Fruit fly (Drosophila melanogaster) whole organism, embryonic: ENCODE results near the gene Oseg1.

Experiments
- Abd-B ChIP-seq: fragments of 200-800 bp; sonication (Bioruptor generic); optimal IDR thresholded peaks from 2 replicates; lab custom pipeline; 2018; ENCODE audit warnings: missing biosample characterization, mild to moderate bottlenecking, missing genetic modification characterization, moderate library complexity
- Aef1 ChIP-seq: fragments of 200-800 bp; sonication (Bioruptor generic); IDR thresholded peaks from 3 replicates; pipeline ENCODE4 v1.3.6; 2022; ENCODE audit warnings: missing biosample characterization, missing genetic modification characterization
- B-H1 ChIP-seq: fragments of 200-800 bp; sonication (Bioruptor generic); IDR thresholded peaks from 3 replicates; pipeline ENCODE4 v1.3.6; 2022; ENCODE audit warnings: missing biosample characterization, missing genetic modification characterization
- CG10654 ChIP-seq: fragments of 200-800 bp; sonication (Bioruptor generic); optimal IDR thresholded peaks from 2 replicates; lab custom pipeline; 2016; ENCODE audit warnings: missing biosample characterization, missing genetic modification characterization
- CG11456 ChIP-seq: fragments of 200-800 bp; sonication (Bioruptor generic); IDR thresholded peaks from 3 replicates; pipeline ENCODE4 v1.3.6; 2022; ENCODE audit warnings: missing biosample characterization, missing genetic modification characterization
- CG12299 ChIP-seq: fragments of 200-800 bp; sonication (Bioruptor generic); optimal IDR thresholded peaks from 2 replicates; lab custom pipeline; 2018; ENCODE audit warnings: missing biosample characterization, mild to moderate bottlenecking, missing genetic modification characterization
- CG18011 ChIP-seq: fragments of 200-800 bp; sonication (Bioruptor generic); optimal IDR thresholded peaks from 2 replicates; lab custom pipeline; 2017; ENCODE audit warnings: missing biosample characterization, missing genetic modification characterization, mild to moderate bottlenecking, moderate library complexity, missing genotype
- CG1832 ChIP-seq: fragments of 200-800 bp; sonication (Bioruptor generic); optimal IDR thresholded peaks from 2 replicates; lab custom pipeline; 2017; ENCODE audit warnings: missing biosample characterization, mild to moderate bottlenecking, missing genetic modification characterization, inconsistent platforms
- CG32772 ChIP-seq: fragments of 200-800 bp; sonication (Bioruptor generic); IDR thresholded peaks from 2 replicates; pipeline ENCODE4 v1.3.6; 2022; ENCODE audit warnings: missing biosample characterization, missing genetic modification characterization
- CG3838 ChIP-seq: fragments of 200-800 bp; sonication (Bioruptor generic); optimal IDR thresholded peaks from 3 replicates; lab custom pipeline; 2016; ENCODE audit warnings: missing biosample characterization, missing genetic modification characterization
- CG4282 ChIP-seq: fragments of 200-800 bp; sonication (Bioruptor generic); optimal IDR thresholded peaks from 2 replicates; lab custom pipeline; 2016; ENCODE audit warnings: missing biosample characterization, missing genetic modification characterization
- CG6654 ChIP-seq: fragments of 200-800 bp; sonication (Bioruptor generic); optimal IDR thresholded peaks from 2 replicates; lab custom pipeline; 2017; ENCODE audit warnings: missing biosample characterization, mild to moderate bottlenecking, missing genetic modification characterization
- CG6765 ChIP-seq: fragments of 200-800 bp; sonication (Bioruptor generic); optimal IDR thresholded peaks from 3 replicates; lab custom pipeline; 2017; ENCODE audit warnings: missing biosample characterization, mild to moderate bottlenecking, missing genetic modification characterization
- CG7839 ChIP-seq: fragments of 200-800 bp; sonication (Bioruptor generic); optimal IDR thresholded peaks from 3 replicates; lab custom pipeline; 2018; ENCODE audit warnings: missing biosample characterization, mild to moderate bottlenecking, missing genetic modification characterization, moderate library complexity
- CG7928 ChIP-seq: fragments of 200-800 bp; sonication (Bioruptor generic); optimal IDR thresholded peaks from 2 replicates; lab custom pipeline; 2017; ENCODE audit warnings: missing biosample characterization, mild to moderate bottlenecking, missing genetic modification characterization
- CG7987 ChIP-seq: fragments of 200-800 bp; sonication (Bioruptor generic); optimal IDR thresholded peaks from 2 replicates; lab custom pipeline; 2018; ENCODE audit warnings: missing biosample characterization, mild to moderate bottlenecking, missing genetic modification characterization, moderate library complexity
- Deaf1 ChIP-seq: fragments of 200-800 bp; optimal IDR thresholded peaks from 3 replicates; lab custom pipeline; 2019; ENCODE audit warnings: missing biosample characterization, mild to moderate bottlenecking, missing genetic modification characterization, moderate library complexity
- Gug ChIP-seq: fragments of 200-800 bp; sonication (Bioruptor generic); IDR thresholded peaks from 4 replicates; pipeline ENCODE4 v1.3.6; 2022; ENCODE audit warnings: missing biosample characterization, missing genetic modification characterization
- H2.0 ChIP-seq: fragments of 200-800 bp; sonication (Bioruptor generic); IDR thresholded peaks from 2 replicates; pipeline ENCODE4 v1.3.6; 2022; ENCODE audit warnings: missing biosample characterization, missing genetic modification characterization
- Oaz ChIP-seq: fragments of 200-800 bp; sonication (Bioruptor generic); IDR thresholded peaks from 2 replicates; pipeline ENCODE4 v1.3.6; 2022; ENCODE audit warnings: missing biosample characterization, missing genetic modification characterization
- Sox102F ChIP-seq: fragments of 200-800 bp; sonication (Bioruptor generic); optimal IDR thresholded peaks from 2 replicates; lab custom pipeline; 2018; ENCODE audit warnings: missing biosample characterization, mild to moderate bottlenecking, missing genetic modification characterization, moderate library complexity
- Sry-β ChIP-seq: fragments of 200-800 bp; sonication (Bioruptor generic); optimal IDR thresholded peaks from 2 replicates; lab custom pipeline; 2018; ENCODE audit warnings: missing biosample characterization, mild to moderate bottlenecking, missing genetic modification characterization, moderate library complexity
- Vsx1 ChIP-seq: fragments of 200-800 bp; sonication (Bioruptor generic); optimal IDR thresholded peaks from 2 replicates; lab custom pipeline; 2017; ENCODE audit warnings: missing biosample characterization, mild to moderate bottlenecking, missing genetic modification characterization, missing genetic modification reagents
- Xbp1 ChIP-seq: fragments of 200-800 bp; sonication (Bioruptor generic); optimal IDR thresholded peaks from 3 replicates; lab custom pipeline; 2016; ENCODE audit warnings: missing biosample characterization, mild to moderate bottlenecking, missing genetic modification characterization
- YL-1 ChIP-seq: fragments of 200-800 bp; sonication (Bioruptor generic); optimal IDR thresholded peaks from 3 replicates; lab custom pipeline; 2017; ENCODE audit warnings: missing biosample characterization, mild to moderate bottlenecking, missing genetic modification characterization
- ab ChIP-seq: fragments of 200-800 bp; sonication (Bioruptor generic); optimal IDR thresholded peaks from 2 replicates; lab custom pipeline; 2016; ENCODE audit warnings: missing biosample characterization, missing genetic modification characterization
- abd-A ChIP-seq: fragments of 200-800 bp; sonication (Bioruptor generic); optimal IDR thresholded peaks from 3 replicates; lab custom pipeline; 2019; ENCODE audit warnings: missing biosample characterization, mild to moderate bottlenecking, missing genetic modification characterization, moderate library complexity
- br ChIP-seq: fragments of >200 bp; optimal IDR thresholded peaks from 2 replicates; lab custom pipeline; 2017
- btn ChIP-seq: fragments of 200-800 bp; sonication (Bioruptor generic); optimal IDR thresholded peaks from 2 replicates; lab custom pipeline; 2016; ENCODE audit warnings: missing biosample characterization, missing genetic modification characterization
- da ChIP-seq: fragments of 200-800 bp; sonication (Bioruptor generic); optimal IDR thresholded peaks from 2 replicates; lab custom pipeline; 2016; ENCODE audit warnings: missing biosample characterization, missing genetic modification characterization
- dpn ChIP-seq, 2 experiments: fragments of 200-800 bp; sonication (Bioruptor generic); optimal IDR thresholded peaks; 3 replicates each; lab custom pipeline; 2016; ENCODE audit warnings: missing biosample characterization in 2 of 2, missing genetic modification characterization in 2 of 2
- en ChIP-seq: fragments of 200-800 bp; sonication (Bioruptor generic); optimal IDR thresholded peaks from 2 replicates; lab custom pipeline; 2016; ENCODE audit warnings: missing biosample characterization, missing genetic modification characterization
- esg ChIP-seq: fragments of 200-800 bp; sonication (Bioruptor generic); conservative IDR thresholded peaks from 2 replicates; pipeline ENCODE4 v1.3.6; 2022; ENCODE audit warnings: missing biosample characterization, missing genetic modification characterization
- ewg ChIP-seq: fragments of 200-800 bp; sonication (Bioruptor generic); optimal IDR thresholded peaks from 3 replicates; lab custom pipeline; 2017; ENCODE audit warnings: mild to moderate bottlenecking, missing biosample characterization, missing genetic modification reagents, missing genetic modification characterization
- inv ChIP-seq: fragments of 200-800 bp; sonication (Bioruptor generic); IDR thresholded peaks from 2 replicates; pipeline ENCODE4 v1.3.6; 2022; ENCODE audit warnings: missing biosample characterization, missing genetic modification characterization; ENCODE audit not compliant: partially characterized antibody
- kay ChIP-seq: fragments of 200-800 bp; sonication (Bioruptor generic); optimal IDR thresholded peaks from 2 replicates; lab custom pipeline; 2016; ENCODE audit warnings: missing biosample characterization, missing genetic modification characterization
- klu ChIP-seq: fragments of 200-800 bp; sonication (Bioruptor generic); IDR thresholded peaks from 2 replicates; pipeline ENCODE4 v1.3.6; 2022; ENCODE audit warnings: missing biosample characterization, missing genetic modification characterization
- lbe ChIP-seq: fragments of 200-800 bp; sonication (Bioruptor generic); optimal IDR thresholded peaks from 2 replicates; lab custom pipeline; 2016; ENCODE audit warnings: missing biosample characterization, mild to moderate bottlenecking, missing genetic modification characterization
- lmd ChIP-seq: fragments of 200-800 bp; sonication (Bioruptor generic); IDR thresholded peaks from 2 replicates; pipeline ENCODE4 v1.3.6; 2022; ENCODE audit warnings: missing biosample characterization, missing genetic modification characterization
- schlank ChIP-seq: fragments of 200-800 bp; sonication (Bioruptor generic); optimal IDR thresholded peaks from 2 replicates; lab custom pipeline; 2018; ENCODE audit warnings: missing biosample characterization, mild to moderate bottlenecking, missing genetic modification characterization
- sd ChIP-seq: fragments of 200-800 bp; sonication (Bioruptor generic); optimal IDR thresholded peaks from 3 replicates; lab custom pipeline; 2018; ENCODE audit warnings: missing biosample characterization, mild to moderate bottlenecking, missing genetic modification characterization, moderate library complexity
- sens-2 ChIP-seq: fragments of 200-800 bp; sonication (Bioruptor generic); IDR thresholded peaks from 2 replicates; pipeline ENCODE4 v1.3.6; 2022; ENCODE audit warnings: missing biosample characterization, missing genetic modification characterization
- seq ChIP-seq: fragments of 200-800 bp; sonication (Bioruptor generic); IDR thresholded peaks from 2 replicates; pipeline ENCODE4 v1.3.6; 2022; ENCODE audit warnings: missing biosample characterization, missing genetic modification characterization
- shn ChIP-seq: fragments of 200-800 bp; sonication (Bioruptor generic); optimal IDR thresholded peaks from 3 replicates; lab custom pipeline; 2016; ENCODE audit warnings: missing biosample characterization, missing genetic modification characterization
- slou ChIP-seq: fragments of 200-800 bp; sonication (Bioruptor generic); optimal IDR thresholded peaks from 3 replicates; lab custom pipeline; 2016; ENCODE audit warnings: missing biosample characterization, missing genetic modification characterization
- so ChIP-seq: fragments of 200-800 bp; sonication (Bioruptor generic); IDR thresholded peaks from 3 replicates; pipeline ENCODE4 v1.3.6; 2022; ENCODE audit warnings: missing biosample characterization, missing genetic modification characterization
- tin ChIP-seq: fragments of 200-800 bp; sonication (Bioruptor generic); optimal IDR thresholded peaks from 3 replicates; lab custom pipeline; 2016; ENCODE audit warnings: missing biosample characterization, missing genetic modification characterization
- twi ChIP-seq: fragments of 200-800 bp; optimal IDR thresholded peaks from 2 replicates; lab custom pipeline; 2019; ENCODE audit warnings: missing biosample characterization, mild to moderate bottlenecking, missing genetic modification characterization, moderate library complexity
- vfl ChIP-seq: fragments of 200-800 bp; sonication (Bioruptor generic); optimal IDR thresholded peaks from 2 replicates; lab custom pipeline; 2016; ENCODE audit warnings: missing biosample characterization, missing genetic modification characterization
- vnd ChIP-seq: fragments of 200-800 bp; sonication (Bioruptor generic); IDR thresholded peaks from 3 replicates; pipeline ENCODE4 v1.3.6; 2022; ENCODE audit warnings: missing biosample characterization, missing genetic modification characterization; ENCODE audit not compliant: partially characterized antibody
- wdn ChIP-seq: fragments of 200-800 bp; sonication (Bioruptor generic); IDR thresholded peaks from 2 replicates; pipeline ENCODE4 v1.3.6; 2022; ENCODE audit warnings: missing biosample characterization, missing genetic modification characterization
- zf30C ChIP-seq: fragments of 200-800 bp; sonication (Bioruptor generic); optimal IDR thresholded peaks from 3 replicates; lab custom pipeline; 2018; ENCODE audit warnings: missing biosample characterization, mild to moderate bottlenecking, missing genetic modification characterization

Gene Oseg1

dm6 chr3L:8360643-8361110 is 51.9 kb downstream of the Oseg1 start, which contains the start of gene Idh (continued):
- peak; percentile 27 for TF ChIP-seq CG7987 (GFP tag; lab: Kevin White, UChicago)
- TF ChIP-seq CG6765 (GFP tag; lab: Kevin White, UChicago): no peak
- TF ChIP-seq br (lab: Kevin White, UChicago): no peak
- TF ChIP-seq sens-2 (GFP tag; lab: Robert Waterston, UW): peak; percentile 36; the same call in 1 of the 2 replicates
- TF ChIP-seq shn: no peak
- no peak for TF ChIP-seq btn (GFP tag; lab: Kevin White, UChicago)
- TF ChIP-seq klu (GFP tag; lab: Robert Waterston, UW): no peak
- TF ChIP-seq schlank (tag; lab: Kevin White, UChicago): no peak
- no peak for TF ChIP-seq lbe
- TF ChIP-seq Abd-B: peak; percentile 13
- no peak for TF ChIP-seq ab
- TF ChIP-seq zf30C (GFP tag; lab: Kevin White, UChicago): no peak
- peak; percentile 99 for TF ChIP-seq CG18011 (GFP tag; lab: Kevin White, UChicago)
- TF ChIP-seq slou (GFP tag; lab: Kevin White, UChicago): no peak
- TF ChIP-seq esg: no peak
- TF ChIP-seq kay: no peak
- TF ChIP-seq CG10654 (GFP tag; lab: Kevin White, UChicago): no peak
- no peak for TF ChIP-seq ewg
- TF ChIP-seq wdn: no peak
- peak; percentile 64 for TF ChIP-seq Vsx1 (GFP tag; lab: Kevin White, UChicago)
- TF ChIP-seq CG7839 (tag; lab: Kevin White, UChicago): peak; percentile 28
- peak; percentile 30 for TF ChIP-seq Sox102F (GFP tag; lab: Kevin White, UChicago)
- no peak for TF ChIP-seq CG11456
- no peak; the same call in 2 of the 3 replicates for TF ChIP-seq so (GFP tag; lab: Robert Waterston, UW)
- no peak for TF ChIP-seq vnd (GFP tag; lab: Robert Waterston, UW)
- no peak for TF ChIP-seq tin (GFP tag; lab: Kevin White, UChicago)
- TF ChIP-seq abd-A (tag; lab: Kevin White, UChicago): peak; percentile 76
- peak; percentile 38 for TF ChIP-seq Deaf1 (tag; lab: Kevin White, UChicago)
- TF ChIP-seq H2.0: no peak
- TF ChIP-seq Aef1: 0 out of 3 replicates have a peak, but pooled peaks have one; percentile 15
- no peak for TF ChIP-seq Sry-β (GFP tag; lab: Kevin White, UChicago)
- TF ChIP-seq CG12299 (tag; lab: Kevin White, UChicago): peak; percentile 5
- no peak for TF ChIP-seq en (GFP tag; lab: Kevin White, UChicago)
- no peak for TF ChIP-seq vfl (GFP tag; lab: Kevin White, UChicago)
- TF ChIP-seq YL-1 (GFP tag; lab: Kevin White, UChicago): peak; percentile 8
- TF ChIP-seq CG3838 (GFP tag; lab: Kevin White, UChicago): no peak
- TF ChIP-seq dpn (GFP tag; optimal IDR thresholded peaks at IDR 0.05; lab: Kevin White, UChicago): no peak
- TF ChIP-seq B-H1 (GFP tag; lab: Robert Waterston, UW): no peak
- no peak for TF ChIP-seq twi (tag; lab: Kevin White, UChicago)
- no peak for TF ChIP-seq lmd (GFP tag; lab: Robert Waterston, UW)
- no peak for TF ChIP-seq CG1832 (GFP tag; lab: Kevin White, UChicago)
- TF ChIP-seq da (GFP tag; lab: Kevin White, UChicago): no peak
- TF ChIP-seq Oaz: no peak
- no peak for TF ChIP-seq CG6654 (GFP tag; lab: Kevin White, UChicago)
- TF ChIP-seq sd: peak; percentile 72
- TF ChIP-seq CG4282 (GFP tag; lab: Kevin White, UChicago): no peak
- TF ChIP-seq inv (GFP tag; lab: Robert Waterston, UW): no peak
- TF ChIP-seq seq (GFP tag; lab: Robert Waterston, UW): no peak
- TF ChIP-seq CG7928: no peak
- TF ChIP-seq Xbp1: no peak
- no peak for TF ChIP-seq CG32772 (GFP tag; lab: Robert Waterston, UW)
- TF ChIP-seq Gug (GFP tag; lab: Robert Waterston, UW): no peak
